Worm (Caenorhabditis elegans) whole organism, early embryonic: ENCODE measurements around the gene anat-1.

Experiments used
- B0310.2 ChIP-seq: sonication (generic microtip); optimal IDR thresholded peaks from 2 replicates; lab custom pipeline; 2016; ENCODE audit warnings: mild to moderate bottlenecking, missing genetic modification characterization, missing compliant biosample characterization
- F13C5.2 ChIP-seq: sonication (generic microtip); optimal IDR thresholded peaks from 2 replicates; lab custom pipeline; 2017; ENCODE audit warnings: mild to moderate bottlenecking, missing genetic modification characterization, inconsistent platforms, missing compliant biosample characterization
- aly-1 ChIP-seq: sonication (generic microtip); optimal IDR thresholded peaks from 2 replicates; lab custom pipeline; 2016; ENCODE audit warnings: missing genetic modification characterization, missing compliant biosample characterization
- ama-1 ChIP-seq: fragments of 150-350 bp; optimal IDR thresholded peaks from 2 replicates; lab custom pipeline; 2014
- ceh-13 ChIP-seq: fragments of 200-800 bp; sonication (Bioruptor generic); optimal IDR thresholded peaks from 2 replicates; lab custom pipeline; 2018; ENCODE audit warnings: mild to moderate bottlenecking, missing genetic modification characterization, missing compliant biosample characterization
- ceh-36 ChIP-seq: sonication (generic microtip); optimal IDR thresholded peaks from 2 replicates; lab custom pipeline; 2016; ENCODE audit warnings: missing genetic modification characterization, inconsistent platforms, missing compliant biosample characterization
- ets-7 ChIP-seq: sonication (generic microtip); optimal IDR thresholded peaks from 2 replicates; lab custom pipeline; 2016; ENCODE audit warnings: missing genotype, missing genetic modification characterization, missing compliant biosample characterization
- flt-1 ChIP-seq: fragments of 200-800 bp; sonication (Bioruptor generic); IDR thresholded peaks from 2 replicates; pipeline ENCODE4 v1.3.6; 2022; ENCODE audit warnings: missing genetic modification characterization, missing compliant biosample characterization
- hmbx-1 ChIP-seq: sonication (generic microtip); optimal IDR thresholded peaks from 2 replicates; lab custom pipeline; 2016; ENCODE audit warnings: mild to moderate bottlenecking, missing genetic modification characterization, missing compliant biosample characterization
- hmg-4 ChIP-seq: fragments of 200-800 bp; sonication (Bioruptor generic); optimal IDR thresholded peaks from 2 replicates; lab custom pipeline; 2018; ENCODE audit warnings: mild to moderate bottlenecking, missing genetic modification characterization, missing compliant biosample characterization
- hnd-1 ChIP-seq: sonication (generic microtip); optimal IDR thresholded peaks from 2 replicates; lab custom pipeline; 2016; ENCODE audit warnings: missing genetic modification characterization, missing compliant biosample characterization
- pes-1 ChIP-seq: fragments of 200-800 bp; sonication (Bioruptor generic); IDR thresholded peaks from 2 replicates; pipeline ENCODE4 v1.3.6; 2022; ENCODE audit warnings: missing genetic modification reagents, missing genetic modification characterization, missing compliant biosample characterization
- scrt-1 ChIP-seq: fragments of 200-800 bp; sonication (Bioruptor generic); IDR thresholded peaks from 2 replicates; pipeline ENCODE4 v1.3.6; 2022; ENCODE audit warnings: missing genetic modification characterization, missing compliant biosample characterization
- sea-1 ChIP-seq: fragments of 200-800 bp; sonication (Bioruptor generic); conservative IDR thresholded peaks from 2 replicates; pipeline ENCODE4 v1.3.6; 2022; ENCODE audit warnings: missing genetic modification characterization, missing compliant biosample characterization
- tbx-11 ChIP-seq: fragments of 200-800 bp; sonication (Bioruptor generic); IDR thresholded peaks from 2 replicates; pipeline ENCODE4 v1.3.6; 2022; ENCODE audit warnings: missing genetic modification characterization, missing compliant biosample characterization
- tbx-37 ChIP-seq: fragments of 200-800 bp; sonication (Bioruptor generic); conservative IDR thresholded peaks from 2 replicates; pipeline ENCODE4 v1.3.6; 2022; ENCODE audit warnings: missing genetic modification reagents, missing genetic modification characterization, missing compliant biosample characterization
- tra-4 ChIP-seq: sonication (generic microtip); optimal IDR thresholded peaks from 2 replicates; lab custom pipeline; 2017; ENCODE audit warnings: missing genetic modification characterization, missing compliant biosample characterization

The anat-1 gene

DNA sequence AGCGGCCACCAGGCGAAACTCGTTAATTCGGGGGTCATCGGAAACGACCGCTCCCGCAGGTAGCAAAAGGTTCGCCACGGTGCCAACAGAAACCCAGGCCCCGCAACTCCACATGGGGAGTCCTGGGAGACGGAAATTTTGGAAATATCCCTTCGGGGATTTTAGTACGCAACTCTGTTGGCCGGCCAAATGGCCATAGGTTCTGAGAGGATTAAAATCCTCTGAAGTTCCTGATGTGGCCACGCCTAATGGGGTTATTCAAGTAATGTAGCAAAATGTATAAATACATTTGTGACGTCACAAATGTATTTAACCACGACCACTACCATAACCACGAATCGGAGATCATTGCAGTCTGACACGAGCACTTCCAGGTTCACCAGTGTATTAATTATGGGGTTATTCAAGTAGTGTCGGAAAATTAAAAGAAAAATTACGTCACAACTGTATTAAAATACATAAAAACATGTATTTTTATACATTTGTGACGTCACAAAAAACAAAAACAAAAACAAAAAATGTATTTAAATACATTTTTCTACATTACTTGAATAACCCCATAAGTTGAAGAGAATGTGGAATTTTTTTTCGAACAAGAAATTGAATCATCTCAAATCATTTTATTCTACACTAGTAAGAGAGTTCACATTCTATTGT, 22.8 kb downstream of the anat-1 start:
- no peak for TF ChIP-seq hnd-1 (tag; lab: Kevin White, UChicago)
- TF ChIP-seq scrt-1 (GFP tag; lab: Robert Waterston, UW), result no peak
- no peak for TF ChIP-seq ceh-13
- no peak for TF ChIP-seq ceh-36 (tag; lab: Kevin White, UChicago)
- no peak for TF ChIP-seq tra-4 (tag; lab: Kevin White, UChicago)
- no peak for TF ChIP-seq tbx-11 (GFP tag; lab: Robert Waterston, UW)
- TF ChIP-seq ets-7 (tag; lab: Kevin White, UChicago), result no peak
- TF ChIP-seq sea-1 (GFP tag; lab: Robert Waterston, UW), result no peak
- no peak for TF ChIP-seq aly-1 (tag; lab: Kevin White, UChicago)
- TF ChIP-seq hmbx-1 (tag; lab: Kevin White, UChicago), result no peak
- no peak for TF ChIP-seq hmg-4 (GFP tag; lab: Kevin White, UChicago)
- TF ChIP-seq B0310.2 (tag; lab: Kevin White, UChicago), result no peak
- TF ChIP-seq tbx-37 (GFP tag; lab: Robert Waterston, UW), result no peak

DNA sequence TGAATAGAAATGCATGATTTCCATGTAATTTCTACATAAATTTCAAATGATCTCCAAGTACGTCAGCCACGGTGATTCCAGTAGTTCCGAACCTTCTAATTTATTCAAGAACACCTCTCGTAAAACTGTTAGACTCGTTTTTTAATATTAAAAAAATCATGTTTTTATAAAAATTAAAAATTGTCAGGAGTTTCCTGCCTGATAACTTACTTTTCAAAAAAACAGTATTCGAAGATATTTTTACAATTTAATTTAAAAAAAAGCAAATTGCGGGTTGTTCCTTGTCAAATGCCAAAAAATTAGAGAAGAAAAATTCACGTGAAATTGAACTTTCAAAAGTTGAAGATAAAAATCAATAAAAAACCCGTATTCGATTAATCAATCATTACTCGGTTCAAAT, 24.9 kb downstream of the anat-1 start, which contains the start of the genes C17H12.3 and C17H12.12:
C17H12.3 (minus strand) TSS at position 101 of the 400 bp plus-strand sequence.
C17H12.12 (plus strand) TSS at position 396 of the 400 bp plus-strand sequence.
- TF ChIP-seq ets-7 (tag; lab: Kevin White, UChicago) (no peak), ceh-13 (no peak), aly-1 (tag; lab: Kevin White, UChicago) (no peak), B0310.2 (tag; lab: Kevin White, UChicago) (no peak), tbx-37 (GFP tag; lab: Robert Waterston, UW) (no peak), scrt-1 (GFP tag; lab: Robert Waterston, UW) (no peak), flt-1 (GFP tag; lab: Robert Waterston, UW) (no peak), ama-1 (no peak), hmbx-1 (tag; lab: Kevin White, UChicago) (no peak), pes-1 (GFP tag; lab: Robert Waterston, UW) (no peak), ceh-36 (tag; lab: Kevin White, UChicago) (no peak), tra-4 (tag; lab: Kevin White, UChicago) (no peak), hnd-1 (tag; lab: Kevin White, UChicago) (no peak), sea-1 (GFP tag; lab: Robert Waterston, UW) (no peak)

DNA sequence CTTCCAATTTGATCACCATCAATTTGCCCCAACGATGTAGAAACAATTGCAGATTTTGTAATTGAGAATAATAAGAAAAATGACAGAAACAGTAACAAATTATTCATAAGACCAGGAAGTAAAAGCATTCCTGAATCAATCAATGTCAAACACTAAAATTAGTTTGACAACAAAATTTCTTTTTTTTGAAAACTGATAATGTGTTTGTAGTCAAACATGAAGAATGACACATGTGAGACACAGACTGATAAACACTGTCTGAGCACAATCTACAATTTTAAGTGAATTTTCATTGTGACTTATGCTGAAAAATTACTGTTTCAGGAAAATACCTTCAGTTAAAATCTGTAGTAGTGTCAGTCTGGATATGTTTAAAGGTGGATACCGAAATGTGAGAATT, 31.5 kb downstream of the anat-1 start, which contains the start of the genes cest-4 and C17H12.11:
cest-4 (minus strand) TSS at position 206 of the 400 bp plus-strand sequence.
C17H12.11 (plus strand) TSS at position 256 of the 400 bp plus-strand sequence.
- TF ChIP-seq tbx-37 (GFP tag; lab: Robert Waterston, UW), result no peak
- no peak for TF ChIP-seq aly-1 (tag; lab: Kevin White, UChicago)
- no peak for TF ChIP-seq ets-7 (tag; lab: Kevin White, UChicago)
- no peak for TF ChIP-seq hnd-1 (tag; lab: Kevin White, UChicago)
- TF ChIP-seq B0310.2 (tag; lab: Kevin White, UChicago), result no peak

DNA sequence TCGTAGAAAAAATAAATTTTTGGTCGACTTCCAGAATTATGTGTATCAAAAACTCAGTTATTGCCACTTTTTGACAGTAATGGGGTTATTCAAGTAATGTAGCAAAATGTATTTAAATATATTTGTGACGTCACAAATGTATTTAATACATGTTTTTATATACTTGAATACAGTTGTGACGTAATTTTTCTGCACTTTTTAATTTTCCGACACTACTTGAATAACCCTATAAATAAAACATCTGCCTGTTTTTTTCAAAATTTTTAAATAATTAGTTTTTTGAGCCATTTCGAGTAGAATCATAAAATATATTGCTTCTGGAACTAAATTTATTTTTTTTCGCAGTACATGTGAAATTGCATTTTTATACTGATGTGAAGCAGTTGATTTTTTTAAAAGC, 32.7 kb downstream of the anat-1 start:
- TF ChIP-seq hmg-4 (GFP tag; lab: Kevin White, UChicago) (no peak), ets-7 (tag; lab: Kevin White, UChicago) (no peak), scrt-1 (GFP tag; lab: Robert Waterston, UW) (no peak), flt-1 (GFP tag; lab: Robert Waterston, UW) (no peak), ama-1 (no peak), ceh-36 (tag; lab: Kevin White, UChicago) (no peak), B0310.2 (tag; lab: Kevin White, UChicago) (no peak), sea-1 (GFP tag; lab: Robert Waterston, UW) (no peak), hnd-1 (tag; lab: Kevin White, UChicago) (no peak), tbx-11 (GFP tag; lab: Robert Waterston, UW) (no peak), aly-1 (tag; lab: Kevin White, UChicago) (no peak), ceh-13 (no peak), tbx-37 (GFP tag; lab: Robert Waterston, UW) (no peak), hmbx-1 (tag; lab: Kevin White, UChicago) (no peak), F13C5.2 (tag; lab: Kevin White, UChicago) (no peak), tra-4 (tag; lab: Kevin White, UChicago) (no peak), pes-1 (GFP tag; lab: Robert Waterston, UW) (no peak)

DNA sequence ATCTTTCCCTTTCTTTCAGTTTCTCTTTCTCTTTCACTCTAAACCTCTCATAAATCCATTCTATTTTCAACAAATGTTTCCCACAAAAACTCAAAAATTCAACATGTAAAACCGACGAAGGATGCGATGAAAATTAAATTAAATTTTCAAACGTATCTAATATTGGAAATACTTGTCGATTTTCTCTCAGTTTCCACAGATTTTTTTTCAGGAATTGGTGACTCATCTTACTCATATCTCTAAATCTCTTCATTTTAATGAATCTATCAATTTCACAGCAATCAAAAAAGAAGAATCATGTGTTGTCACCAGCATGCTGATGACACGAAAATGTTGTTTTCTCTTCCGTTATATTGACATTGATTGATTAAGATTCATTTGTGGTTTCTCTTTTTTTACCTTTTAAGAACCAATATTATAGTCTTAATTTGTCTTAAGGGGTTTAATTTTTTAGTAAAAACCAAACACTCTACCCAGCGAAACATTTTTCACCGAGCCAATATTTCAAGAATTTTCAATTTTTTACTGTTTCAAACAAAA, 33.2 kb downstream of the anat-1 start:
- no peak for TF ChIP-seq F13C5.2 (tag; lab: Kevin White, UChicago)
- TF ChIP-seq tbx-11 (GFP tag; lab: Robert Waterston, UW), result no peak
- no peak for TF ChIP-seq ama-1
- no peak for TF ChIP-seq hnd-1 (tag; lab: Kevin White, UChicago)
- TF ChIP-seq flt-1 (GFP tag; lab: Robert Waterston, UW), result no peak
- no peak for TF ChIP-seq pes-1 (GFP tag; lab: Robert Waterston, UW)
- TF ChIP-seq hmg-4 (GFP tag; lab: Kevin White, UChicago), result no peak
- no peak for TF ChIP-seq tra-4 (tag; lab: Kevin White, UChicago)
- no peak for TF ChIP-seq sea-1 (GFP tag; lab: Robert Waterston, UW)
- no peak for TF ChIP-seq ceh-36 (tag; lab: Kevin White, UChicago)
- no peak for TF ChIP-seq tbx-37 (GFP tag; lab: Robert Waterston, UW)

DNA sequence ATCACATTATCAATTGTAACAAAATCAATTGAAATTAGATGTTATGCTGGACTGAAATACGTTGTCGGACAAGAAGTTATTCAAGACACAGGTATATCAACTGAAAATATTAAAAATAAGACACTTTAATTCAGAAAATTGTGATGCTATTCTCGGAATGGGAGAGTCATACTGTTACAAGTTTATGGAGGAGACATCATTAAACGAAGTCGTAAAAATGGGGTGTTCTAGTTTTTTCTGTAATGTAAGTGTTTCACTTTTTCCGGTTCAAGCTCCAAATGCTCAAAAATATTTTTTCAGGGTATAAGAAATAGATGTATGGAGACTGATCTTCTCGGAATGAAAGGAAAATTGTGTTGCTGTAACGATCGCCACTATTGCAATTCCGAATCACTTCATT, 34.2 kb downstream of the anat-1 start, which contains the start of gene C17H12.37:
C17H12.37 (plus strand) TSS at position 301 of the 400 bp plus-strand sequence.
- TF ChIP-seq aly-1 (tag; lab: Kevin White, UChicago) (no peak), flt-1 (GFP tag; lab: Robert Waterston, UW) (no peak), hmbx-1 (tag; lab: Kevin White, UChicago) (no peak), ama-1 (no peak), ceh-36 (tag; lab: Kevin White, UChicago) (no peak), ceh-13 (no peak), ets-7 (tag; lab: Kevin White, UChicago) (no peak), pes-1 (GFP tag; lab: Robert Waterston, UW) (no peak), tbx-37 (GFP tag; lab: Robert Waterston, UW) (no peak), hmg-4 (GFP tag; lab: Kevin White, UChicago) (no peak), scrt-1 (GFP tag; lab: Robert Waterston, UW) (no peak)
